Worm (Caenorhabditis elegans) whole organism, L4/young adult: ENCODE measurements around the gene C53C11.1.

ENCODE experiments used
- dao-5 ChIP-seq: sonication (generic microtip); optimal IDR thresholded peaks from 2 replicates; lab custom pipeline; 2016; ENCODE audit warnings: missing genotype, missing genetic modification characterization, moderate library complexity, missing compliant biosample characterization
- him-1 ChIP-seq: sonication (generic microtip); optimal IDR thresholded peaks from 2 replicates; lab custom pipeline; 2016; ENCODE audit warnings: missing genotype, missing genetic modification reagents, missing genetic modification characterization, missing compliant biosample characterization

- TF ChIP-seq him-1 (tag; lab: Kevin White, UChicago) (no peak), dao-5 (tag; lab: Kevin White, UChicago) (no peak)
Observed at ce11 chrX:17378996-17379395, 38.4 kb downstream of the C53C11.1 start.
